Worm (Caenorhabditis elegans) whole organism, L4 larva: Measurements from ENCODE around the gene srh-236.

ENCODE experiments used
- aha-1 ChIP-seq: fragments of 150-350 bp; peaks from one replicate; lab custom pipeline; 2014; ENCODE audit warnings: missing biosample characterization, missing genetic modification characterization
- ceh-32 ChIP-seq: sonication (generic microtip); optimal IDR thresholded peaks from 2 replicates; lab custom pipeline; 2016; ENCODE audit warnings: mild to moderate bottlenecking, missing genetic modification characterization, missing compliant biosample characterization; ENCODE audit not compliant: poor library complexity
- lin-39 ChIP-seq: fragments of 150-350 bp; optimal IDR thresholded peaks from 2 replicates; lab custom pipeline; 2014; ENCODE audit warnings: missing biosample characterization, missing genetic modification reagents, missing genetic modification characterization
- mep-1 ChIP-seq: fragments of 150-350 bp; sonication (generic microtip); optimal IDR thresholded peaks from 3 replicates; lab custom pipeline; 2014; ENCODE audit warnings: missing biosample characterization, missing genetic modification characterization
- nhr-42 ChIP-seq: fragments of 200-800 bp; sonication (Bioruptor generic); IDR thresholded peaks from 2 replicates; pipeline ENCODE4 v1.3.6; 2022; ENCODE audit warnings: missing genetic modification characterization, missing compliant biosample characterization
- pha-4 ChIP-seq, 2 experiments: fragments of 150-350 bp in 1 of 2; fragments of 200-800 bp in 1 of 2; sonication (Bioruptor generic) in 1 of 2; IDR thresholded peaks in 1 of 2; optimal IDR thresholded peaks in 1 of 2; 2 replicates each; pipeline versions ENCODE4 v1.3.6 to Lab custom; 2014 to 2022; ENCODE audit warnings: missing genetic modification characterization in 2 of 2, missing genetic modification reagents in 2 of 2, missing biosample characterization in 1 of 2, missing compliant biosample characterization in 1 of 2
- zag-1 ChIP-seq: fragments of 150-350 bp; optimal IDR thresholded peaks from 2 replicates; lab custom pipeline; 2014; ENCODE audit warnings: missing biosample characterization, missing genetic modification characterization
- zfp-2 ChIP-seq: sonication (generic microtip); optimal IDR thresholded peaks from 2 replicates; lab custom pipeline; 2016; ENCODE audit warnings: mild to moderate bottlenecking, missing genetic modification characterization, missing compliant biosample characterization
- ztf-11 ChIP-seq: fragments of 150-350 bp; optimal IDR thresholded peaks from 2 replicates; lab custom pipeline; 2014; ENCODE audit warnings: missing biosample characterization, missing genetic modification characterization

DNA sequence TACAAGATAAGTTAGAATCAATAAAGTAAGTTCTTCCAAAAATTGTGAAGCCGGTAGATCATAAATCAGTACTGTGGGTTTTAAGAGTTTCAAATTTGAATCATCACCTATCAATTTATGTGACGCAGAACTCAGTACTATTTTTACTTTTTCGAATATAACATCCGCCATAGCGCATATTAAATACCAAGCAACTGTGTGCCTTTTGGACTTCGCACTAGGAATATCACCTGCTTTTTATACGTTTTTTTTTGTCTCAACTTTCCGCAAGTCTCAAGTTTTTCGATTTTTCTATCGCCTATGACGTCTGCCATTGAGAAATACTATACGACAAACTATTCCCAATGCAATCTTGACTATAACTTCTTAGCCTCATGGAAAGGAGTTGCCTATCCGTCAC is 904 bp upstream of the srh-236 start, which contains the start of gene srh-113:
- TF ChIP-seq lin-39 (no peak), pha-4 (GFP tag; IDR thresholded peaks at IDR 0.05; lab: Robert Waterston, UW) (no peak), pha-4 (tag; optimal IDR thresholded peaks at IDR 0.05; lab: Kevin White, UChicago) (no peak), ztf-11 (tag; lab: Kevin White, UChicago) (no peak), ceh-32 (tag; lab: Kevin White, UChicago) (no peak), zag-1 (no peak), nhr-42 (GFP tag; lab: Robert Waterston, UW) (no peak), aha-1 (no peak), mep-1 (tag; lab: Kevin White, UChicago) (no peak), zfp-2 (no peak)
